Worm (Caenorhabditis elegans) whole organism, L4/young adult: ENCODE results near the gene folt-1.

Source experiments
- W03F9.2 ChIP-seq: fragments of 150-350 bp; optimal IDR thresholded peaks from 2 replicates; lab custom pipeline; 2014; ENCODE audit warnings: missing biosample characterization, missing genetic modification characterization
- dao-5 ChIP-seq: sonication (generic microtip); optimal IDR thresholded peaks from 2 replicates; lab custom pipeline; 2016; ENCODE audit warnings: missing genotype, missing genetic modification characterization, moderate library complexity, missing compliant biosample characterization
- him-1 ChIP-seq: sonication (generic microtip); optimal IDR thresholded peaks from 2 replicates; lab custom pipeline; 2016; ENCODE audit warnings: missing genotype, missing genetic modification reagents, missing genetic modification characterization, missing compliant biosample characterization

DNA sequence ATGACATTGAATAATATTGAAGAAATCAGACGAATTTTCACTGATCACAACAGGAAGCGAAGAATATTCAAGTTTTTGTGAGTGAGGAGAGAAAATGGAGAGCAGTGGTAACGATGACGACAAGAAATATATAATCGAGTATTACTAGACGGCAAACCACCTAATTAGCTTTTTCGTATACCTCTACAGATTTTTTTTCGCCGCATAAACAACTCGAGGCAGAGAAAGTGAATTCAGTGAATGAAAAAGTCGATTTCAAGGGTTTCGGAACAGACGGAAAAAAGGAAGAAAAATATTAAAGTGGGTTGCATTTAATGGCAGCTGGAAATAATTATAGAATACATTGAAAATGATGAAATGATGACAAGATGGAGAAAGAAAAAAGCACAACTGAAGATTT is 36.3 kb downstream of the folt-1 start, which contains the start of gene gpa-1:
- TF ChIP-seq him-1 (tag; lab: Kevin White, UChicago): no peak
- TF ChIP-seq W03F9.2: no peak
- no peak for TF ChIP-seq dao-5 (tag; lab: Kevin White, UChicago)
